Worm (Caenorhabditis elegans): ENCODE data around the gene srh-190.

DNA sequence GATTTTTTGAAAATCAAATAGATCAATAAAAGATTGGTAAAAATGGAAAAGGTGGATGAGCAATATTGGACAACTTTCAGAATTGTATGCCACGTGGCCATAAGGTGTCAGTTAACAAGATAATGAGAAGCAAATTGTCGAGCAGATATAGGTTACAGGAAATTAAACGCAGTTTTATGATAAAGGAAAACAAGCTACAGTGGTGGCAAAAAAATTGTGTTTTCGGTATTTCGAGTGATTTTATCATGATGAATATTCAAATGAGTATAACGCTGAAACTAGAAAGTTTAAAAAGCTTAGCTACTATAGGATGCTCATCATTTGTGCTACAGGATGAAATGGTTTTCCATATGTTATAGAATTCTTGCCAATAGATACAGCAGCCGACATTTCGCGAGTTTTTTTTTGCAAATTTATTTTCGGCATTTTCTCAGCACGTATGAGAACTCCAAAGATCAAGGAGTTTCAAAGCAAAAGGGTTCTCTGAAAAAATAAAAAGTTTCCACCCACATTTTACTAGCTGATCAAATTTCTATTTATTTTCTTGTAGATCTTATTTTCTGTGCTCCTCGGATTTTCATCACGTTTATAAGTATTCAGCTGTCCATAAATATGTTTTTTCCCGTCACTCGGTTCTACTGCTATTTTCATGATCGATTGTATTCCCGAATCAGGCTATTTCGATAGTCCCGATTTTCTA lies at the start of gene srh-190, which contains the start of gene str-229:
- TF ChIP-seq tlf-1 (GFP tag; optimal IDR thresholded peaks at IDR 0.05) (no peak), Y53G8AR.9 (GFP tag; conservative IDR thresholded peaks at IDR 0.05) (no peak)
